1 fruit fly cellular context compared by ENCODE assay signal in the genomic region with DNA sequence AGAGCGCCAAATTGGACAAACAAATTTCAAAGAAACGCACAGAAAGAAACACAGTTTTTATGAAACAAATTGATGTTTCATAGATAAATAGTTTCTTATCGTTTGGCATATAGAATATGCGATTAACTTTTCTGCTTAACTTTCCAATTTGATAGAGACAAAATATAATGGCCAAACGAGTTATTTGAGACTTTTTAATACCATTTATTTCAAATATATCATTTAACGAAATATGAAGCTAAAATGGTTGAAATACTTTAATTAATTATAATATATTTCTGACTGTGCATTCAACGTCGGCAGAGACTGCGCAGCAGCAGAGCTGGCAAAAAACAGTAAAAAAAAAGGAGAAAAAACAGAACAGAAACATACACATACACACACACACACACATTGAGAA.
A peak's percentile ranks its signal among the peaks of the same experiment; 100 is the strongest.
TF ChIP-seq lines count a peak whose summit lies in the region.

No protein-coding gene starts in this region.

TF ChIP-seq in whole organism, embryonic, 481 proteins besides CTCF, POLR2A, EP300 and RAD21 (continued from another document):
- TF ChIP-seq Atf6 (GFP tag; IDR thresholded peaks at IDR 0.05; lab: Robert Waterston, UW), result 0 out of 2 replicates have a peak, but pooled peaks have one; percentile 12
- no peak for TF ChIP-seq CG10274 (GFP tag; optimal IDR thresholded peaks at IDR 0.05; lab: Kevin White, UChicago)
- TF ChIP-seq CG17385 (GFP tag; optimal IDR thresholded peaks at IDR 0.05; lab: Kevin White, UChicago), result no peak
- TF ChIP-seq CG8765 (GFP tag; IDR thresholded peaks at IDR 0.05; lab: Robert Waterston, UW), result no peak
- TF ChIP-seq CoRest (tag; optimal IDR thresholded peaks at IDR 0.05; lab: Kevin White, UChicago), result peak; percentile 24
- no peak for TF ChIP-seq CG4424 (GFP tag; optimal IDR thresholded peaks at IDR 0.05; lab: Kevin White, UChicago)
- TF ChIP-seq CG13123 (GFP tag; optimal IDR thresholded peaks at IDR 0.05; lab: Kevin White, UChicago), result no peak
- TF ChIP-seq usp (GFP tag; optimal IDR thresholded peaks at IDR 0.05; lab: Kevin White, UChicago), result no peak
- TF ChIP-seq CG14667 (GFP tag; IDR thresholded peaks at IDR 0.05; lab: Robert Waterston, UW), result no peak
- peak; percentile 19 for TF ChIP-seq cwo (GFP tag; optimal IDR thresholded peaks at IDR 0.05; lab: Kevin White, UChicago)
- no peak for TF ChIP-seq fd3F (GFP tag; optimal IDR thresholded peaks at IDR 0.05; lab: Kevin White, UChicago)
- TF ChIP-seq H2.0 (GFP tag; IDR thresholded peaks at IDR 0.05; lab: Robert Waterston, UW), result no peak
